Fruit fly (Drosophila melanogaster): ENCODE data around the gene Pvr.
A peak's percentile ranks its signal among the peaks of the same experiment; 100 is the strongest.

DNA sequence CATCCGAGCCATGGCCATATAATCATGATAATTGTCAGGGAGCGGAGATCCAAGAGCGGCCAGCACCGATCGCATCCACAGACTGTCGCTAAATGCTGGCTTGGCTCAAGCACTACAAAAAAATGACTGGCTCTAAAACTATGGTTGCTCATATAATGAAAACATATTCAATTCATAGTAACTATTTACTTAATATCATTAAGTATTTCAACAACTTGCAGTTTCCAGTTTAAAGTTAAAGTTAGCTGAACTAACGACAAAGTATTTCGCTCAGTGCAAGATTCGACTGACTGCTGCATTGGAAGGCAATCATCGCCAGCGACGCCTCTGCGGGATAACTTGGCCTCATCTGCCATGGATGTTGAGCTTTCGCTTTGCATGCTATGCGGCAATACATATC lies 31.2 kb upstream of the Pvr start:
- TF ChIP-seq usp (GFP tag; optimal IDR thresholded peaks at IDR 0.05) (no peak), rgr (GFP tag; optimal IDR thresholded peaks at IDR 0.05) (peak; percentile 6), Hr83 (GFP tag; optimal IDR thresholded peaks at IDR 0.05; ENCODE audit: poor library complexity, severe bottlenecking) (no peak), Abd-B (GFP tag; optimal IDR thresholded peaks at IDR 0.05) (no peak), psq (GFP tag; optimal IDR thresholded peaks at IDR 0.05) (peak; percentile 1)
